Fruit fly (Drosophila melanogaster) whole organism, larva: ENCODE measurements around the gene Nsun5.

ENCODE experiments used
- noc ChIP-seq: fragments of 200-800 bp; sonication (Bioruptor generic); optimal IDR thresholded peaks from 3 replicates; lab custom pipeline; 2019; ENCODE audit warnings: missing biosample characterization, mild to moderate bottlenecking, missing genetic modification characterization, moderate library complexity

The Nsun5 gene

dm6 chr3R:19162135-19162616 is at the start of gene Nsun5, which contains the start of gene CG42359:
Nsun5 (minus strand) TSS chr3R:19162300.
CG42359 (minus strand) TSS chr3R:19162300.
- peak; percentile 77 for TF ChIP-seq noc (tag; lab: Kevin White, UChicago)

dm6 chr3R:19211778-19212177 is 49.7 kb upstream of the Nsun5 start, which contains the start of gene cry:
cry (plus strand) TSS chr3R:19212154.
- no peak for TF ChIP-seq noc (tag; lab: Kevin White, UChicago)

- TF ChIP-seq noc (tag; lab: Kevin White, UChicago), result no peak
Observed at dm6 chr3R:19190020-19190419, 27.9 kb upstream of the Nsun5 start.

dm6 chr3R:19187717-19188149 is 25.6 kb upstream of the Nsun5 start:
- peak; percentile 61 for TF ChIP-seq noc (tag; lab: Kevin White, UChicago)

dm6 chr3R:19182848-19183247 is 20.7 kb upstream of the Nsun5 start:
- no peak for TF ChIP-seq noc (tag; lab: Kevin White, UChicago)

- TF ChIP-seq noc (tag; lab: Kevin White, UChicago), result no peak
Observed at dm6 chr3R:19181214-19181613, 19.1 kb upstream of the Nsun5 start.

- no peak for TF ChIP-seq noc (tag; lab: Kevin White, UChicago)
Observed at dm6 chr3R:19180263-19180893, 18.3 kb upstream of the Nsun5 start, which contains the start of the genes CG5555 and myd. CG5555 (minus strand) TSS chr3R:19180538. myd (plus strand) TSS chr3R:19180659.

dm6 chr3R:19176700-19177099 is 14.6 kb upstream of the Nsun5 start, which contains the start of gene CG14282:
CG14282 (plus strand) TSS chr3R:19177000.
- TF ChIP-seq noc (tag; lab: Kevin White, UChicago), result no peak

- TF ChIP-seq noc (tag; lab: Kevin White, UChicago), result no peak
Observed at dm6 chr3R:19174512-19174911, 12.4 kb upstream of the Nsun5 start.

- TF ChIP-seq noc (tag; lab: Kevin White, UChicago), result no peak
Observed at dm6 chr3R:19167521-19167920, 5.4 kb upstream of the Nsun5 start.

- TF ChIP-seq noc (tag; lab: Kevin White, UChicago), result no peak
Observed at dm6 chr3R:19166077-19166778, 4.1 kb upstream of the Nsun5 start.

- no peak for TF ChIP-seq noc (tag; lab: Kevin White, UChicago)
Observed at dm6 chr3R:19165620-19166055, 3.5 kb upstream of the Nsun5 start.

dm6 chr3R:19164873-19165456 is 2.9 kb upstream of the Nsun5 start:
- no peak for TF ChIP-seq noc (tag; lab: Kevin White, UChicago)

- peak; percentile 9 for TF ChIP-seq noc (tag; lab: Kevin White, UChicago)
Observed at dm6 chr3R:19163972-19164819, 2.1 kb upstream of the Nsun5 start, which contains the start of gene sqz. sqz (plus strand) TSS chr3R:19164211.

dm6 chr3R:19159778-19160177 is 2.3 kb downstream of the Nsun5 start, which contains the start of gene CG11779:
CG11779 (minus strand) TSS chr3R:19159878.
- TF ChIP-seq noc (tag; lab: Kevin White, UChicago), result no peak
